Worm (Caenorhabditis elegans): Measurements from ENCODE around the gene C54D10.5.

C54D10.5 gene

DNA sequence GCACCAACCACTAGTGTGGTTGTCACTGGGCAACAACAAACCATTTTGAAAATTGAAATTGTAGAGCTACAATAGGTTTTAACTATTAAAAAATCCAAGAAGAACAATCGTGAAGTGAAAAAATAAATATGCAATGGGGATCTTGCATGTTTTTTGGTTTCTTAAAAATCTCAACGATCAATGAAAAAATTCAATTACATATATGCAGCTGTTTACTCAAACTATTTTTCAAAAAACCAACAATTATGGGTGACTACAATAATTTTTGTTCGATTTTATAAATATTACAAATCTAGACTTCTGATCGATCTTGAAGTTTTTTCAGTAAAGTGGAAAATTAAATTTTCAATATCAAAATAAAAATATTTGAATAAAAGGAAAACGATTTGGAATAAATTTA is 20.6 kb upstream of the C54D10.5 start, which contains the start of gene cdr-4:
Gene cdr-4, minus strand, starts transcription at position 101 of the 400 bp plus-strand sequence.
- TF ChIP-seq lir-3 (tag; optimal IDR thresholded peaks at IDR 0.05): no peak
- TF ChIP-seq attf-4 (tag; optimal IDR thresholded peaks at IDR 0.05): no peak
- TF ChIP-seq daf-16 (GFP tag; optimal IDR thresholded peaks at IDR 0.05): no peak
- no peak for TF ChIP-seq daf-16 (tag; optimal IDR thresholded peaks at IDR 0.05)
- no peak for TF ChIP-seq duxl-1 (tag; optimal IDR thresholded peaks at IDR 0.05; ENCODE audit: poor library complexity)
- no peak for TF ChIP-seq tag-97 (GFP tag; IDR thresholded peaks at IDR 0.05)
- no peak for TF ChIP-seq madf-5 (GFP tag; IDR thresholded peaks at IDR 0.05)

ce11 chrV:12408996-12409395 is 20.1 kb upstream of the C54D10.5 start:
- TF ChIP-seq lsy-2 (tag; optimal IDR thresholded peaks at IDR 0.05): peak in 1 of 2 experiments; percentile 33
- no peak for TF ChIP-seq skn-1 (tag; optimal IDR thresholded peaks at IDR 0.05)
- no peak for TF ChIP-seq unc-62 (GFP tag; optimal IDR thresholded peaks at IDR 0.05 in 1 of 2)
- TF ChIP-seq unc-62 (tag; optimal IDR thresholded peaks at IDR 0.05): no peak
- TF ChIP-seq mdt-29 (GFP tag; IDR thresholded peaks at IDR 0.05): no peak
- TF ChIP-seq hlh-11 (tag; optimal IDR thresholded peaks at IDR 0.05): peak; percentile 33
- TF ChIP-seq saeg-2 (GFP tag; IDR thresholded peaks at IDR 0.05): no peak
- TF ChIP-seq nhr-48 (tag; optimal IDR thresholded peaks at IDR 0.05): no peak
- TF ChIP-seq daf-16 (GFP tag; optimal IDR thresholded peaks at IDR 0.05): peak in 1 of 2 experiments; percentile 21
- TF ChIP-seq daf-16 (tag; optimal IDR thresholded peaks at IDR 0.05): peak; percentile 11
- TF ChIP-seq zag-1 (tag; optimal IDR thresholded peaks at IDR 0.05): no peak
- no peak for TF ChIP-seq ZK337.2 (GFP tag; IDR thresholded peaks at IDR 0.05)
- peak; percentile 29 for TF ChIP-seq T20F7.1 (GFP tag; optimal IDR thresholded peaks at IDR 0.05)
- no peak for TF ChIP-seq dmd-9 (GFP tag; IDR thresholded peaks at IDR 0.05)
- TF ChIP-seq mep-1 (tag; optimal IDR thresholded peaks at IDR 0.05): peak; percentile 51
- TF ChIP-seq pqm-1 (tag; optimal IDR thresholded peaks at IDR 0.05): no peak
- peak; percentile 14 for TF ChIP-seq dve-1 (tag; optimal IDR thresholded peaks at IDR 0.05; ENCODE audit: insufficient read depth)
- no peak for TF ChIP-seq dmd-6 (GFP tag; IDR thresholded peaks at IDR 0.05)
- peak; percentile 26 for TF ChIP-seq nhr-6 (tag; optimal IDR thresholded peaks at IDR 0.05)
- peak; percentile 91 for TF ChIP-seq nhr-28 (tag; optimal IDR thresholded peaks at IDR 0.05)

DNA sequence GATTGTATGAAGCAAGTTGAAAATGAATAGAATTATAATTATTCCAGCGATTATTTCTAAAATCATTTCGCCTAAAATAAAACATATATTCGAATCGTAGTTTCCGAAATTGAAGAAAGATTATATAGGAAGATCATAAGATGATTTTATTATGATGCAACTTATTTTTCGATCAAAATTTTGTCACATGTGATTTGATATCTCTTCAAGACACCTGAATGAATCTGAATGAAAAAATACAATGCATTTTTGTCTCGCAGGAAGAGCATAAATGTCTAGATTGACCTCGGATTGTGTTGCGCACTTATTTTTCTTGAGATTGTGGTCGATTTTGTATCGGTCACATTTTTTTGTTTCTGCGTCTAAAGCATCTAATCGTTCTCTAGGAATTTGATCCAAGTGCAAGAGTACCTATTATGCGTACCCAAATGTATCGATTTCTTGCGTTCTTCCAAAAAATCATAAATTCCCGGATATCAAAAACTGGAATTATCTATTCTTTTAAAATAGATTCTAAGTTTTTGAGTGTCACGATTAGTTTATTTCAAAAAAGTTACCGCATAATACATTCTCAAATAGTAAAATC is 18.6 kb upstream of the C54D10.5 start, which contains the start of gene hrg-2:
Gene hrg-2, minus strand, starts transcription at position 98 of the 586 bp plus-strand sequence.
- TF ChIP-seq egl-27 (tag; optimal IDR thresholded peaks at IDR 0.05): no peak
- TF ChIP-seq nhr-11 (tag; optimal IDR thresholded peaks at IDR 0.05): no peak
- no peak for TF ChIP-seq ces-1 (GFP tag; optimal IDR thresholded peaks at IDR 0.05)
- peak; percentile 14 for TF ChIP-seq nhr-28 (tag; optimal IDR thresholded peaks at IDR 0.05)
- peak; percentile 64 for TF ChIP-seq nhr-48 (tag; optimal IDR thresholded peaks at IDR 0.05)
- no peak for TF ChIP-seq nhr-41 (GFP tag; IDR thresholded peaks at IDR 0.05)
- no peak for TF ChIP-seq spr-3 (GFP tag; optimal IDR thresholded peaks at IDR 0.05)
- no peak for TF ChIP-seq jun-1 (tag; optimal IDR thresholded peaks at IDR 0.05)
- no peak for TF ChIP-seq mxl-2 (GFP tag; conservative IDR thresholded peaks at IDR 0.05)
- TF ChIP-seq hlh-11 (tag; optimal IDR thresholded peaks at IDR 0.05): no peak
- TF ChIP-seq arid-1 (GFP tag; conservative IDR thresholded peaks at IDR 0.05): no peak
- peak; percentile 93 for TF ChIP-seq ztf-7 (tag; optimal IDR thresholded peaks at IDR 0.05)
- no peak for TF ChIP-seq F44E2.7 (GFP tag; IDR thresholded peaks at IDR 0.05)
- peak; percentile 31 for TF ChIP-seq aha-1 (tag)
- no peak for TF ChIP-seq ceh-44 (GFP tag; IDR thresholded peaks at IDR 0.05)
- TF ChIP-seq rbr-2 (tag; optimal IDR thresholded peaks at IDR 0.05): no peak
- no peak for TF ChIP-seq nhr-111 (GFP tag; optimal IDR thresholded peaks at IDR 0.05)
- no peak for TF ChIP-seq lin-39 (tag; optimal IDR thresholded peaks at IDR 0.05)
- no peak for TF ChIP-seq ctbp-1 (GFP tag; IDR thresholded peaks at IDR 0.05)
- TF ChIP-seq daf-12 (tag; optimal IDR thresholded peaks at IDR 0.05): no peak
- TF ChIP-seq skn-1 (tag; optimal IDR thresholded peaks at IDR 0.05): no peak
- TF ChIP-seq pha-4 (GFP tag; IDR thresholded peaks at IDR 0.05): no peak
- no peak for TF ChIP-seq pha-4 (tag; optimal IDR thresholded peaks at IDR 0.05)
- no peak for TF ChIP-seq zip-11 (GFP tag; IDR thresholded peaks at IDR 0.05)
- no peak for TF ChIP-seq Y105C5A.15 (GFP tag; IDR thresholded peaks at IDR 0.05)
- no peak for TF ChIP-seq dpl-1 (GFP tag; optimal IDR thresholded peaks at IDR 0.05)
- TF ChIP-seq gei-8 (GFP tag; optimal IDR thresholded peaks at IDR 0.05): no peak
- TF ChIP-seq ceh-32 (tag; optimal IDR thresholded peaks at IDR 0.05; ENCODE audit: poor library complexity): no peak
- TF ChIP-seq snpc-4 (tag; optimal IDR thresholded peaks at IDR 0.05): no peak
- TF ChIP-seq dve-1 (tag; optimal IDR thresholded peaks at IDR 0.05; ENCODE audit: insufficient read depth): peak; percentile 11

All from whole organism, L4 larva.